Worm (Caenorhabditis elegans) whole organism, L4 larva: ENCODE measurements around the gene T24C2.5.

Experiments
- F44E2.7 ChIP-seq: fragments of 200-800 bp; sonication (Bioruptor generic); IDR thresholded peaks from 2 replicates; pipeline ENCODE4 v2.1.2; 2022; ENCODE audit warnings: missing genetic modification characterization, missing compliant biosample characterization
- aha-1 ChIP-seq: fragments of 150-350 bp; peaks from one replicate; lab custom pipeline; 2014; ENCODE audit warnings: missing biosample characterization, missing genetic modification characterization
- ceh-82 ChIP-seq: sonication (generic microtip); optimal IDR thresholded peaks from 2 replicates; lab custom pipeline; 2017; ENCODE audit warnings: missing biosample characterization, missing genetic modification characterization
- lin-15B ChIP-seq: fragments of 150-350 bp; sonication (generic microtip); optimal IDR thresholded peaks from 3 replicates; lab custom pipeline; 2014; ENCODE audit warnings: missing biosample characterization, missing genetic modification characterization
- mep-1 ChIP-seq: fragments of 150-350 bp; sonication (generic microtip); optimal IDR thresholded peaks from 3 replicates; lab custom pipeline; 2014; ENCODE audit warnings: missing biosample characterization, missing genetic modification characterization
- nhr-25 ChIP-seq: sonication (generic microtip); optimal IDR thresholded peaks from 2 replicates; lab custom pipeline; 2017; ENCODE audit warnings: missing genetic modification characterization, mild to moderate bottlenecking, missing compliant biosample characterization, antibody characterized with exemption, moderate library complexity, borderline replicate concordance; ENCODE audit not compliant: insufficient read depth
- nhr-77 ChIP-seq: fragments of 150-350 bp; optimal IDR thresholded peaks from 2 replicates; lab custom pipeline; 2014; ENCODE audit warnings: missing biosample characterization, missing genetic modification characterization
- unc-62 ChIP-seq, 3 experiments: fragments of 150-350 bp in 1 of 3; sonication (generic microtip); optimal IDR thresholded peaks in 2 of 3; peaks in 1 of 3; 1 replicate in 1 of 3; 2 replicates in 2 of 3; lab custom pipeline; 2014 to 2017; ENCODE audit warnings: missing biosample characterization in 3 of 3, missing genetic modification characterization in 3 of 3, missing genetic modification reagents in 3 of 3, missing genotype in 1 of 3
- zag-1 ChIP-seq: fragments of 150-350 bp; optimal IDR thresholded peaks from 2 replicates; lab custom pipeline; 2014; ENCODE audit warnings: missing biosample characterization, missing genetic modification characterization

ce11 chrX:14539468-14539867 lies 5.3 kb downstream of the T24C2.5 start:
- TF ChIP-seq unc-62 (GFP tag; optimal IDR thresholded peaks at IDR 0.05 in 1 of 2; lab: Kevin White, UChicago), result peak in 1 of 2 experiments; percentile 98
- TF ChIP-seq unc-62 (tag; optimal IDR thresholded peaks at IDR 0.05; lab: Kevin White, UChicago), result no peak
- no peak for TF ChIP-seq nhr-77 (tag; lab: Kevin White, UChicago)
- TF ChIP-seq mep-1 (tag; lab: Kevin White, UChicago), result no peak
- TF ChIP-seq ceh-82 (tag; lab: Kevin White, UChicago), result no peak
- TF ChIP-seq aha-1 (tag; lab: Kevin White, UChicago), result no peak
- no peak for TF ChIP-seq lin-15B (tag; lab: Kevin White, UChicago)
- no peak for TF ChIP-seq zag-1
- no peak for TF ChIP-seq F44E2.7 (GFP tag; lab: Robert Waterston, UW)
- TF ChIP-seq nhr-25, result no peak
